Fruit fly (Drosophila melanogaster): ENCODE measurements around the gene CG9547.

CG9547 gene

DNA sequence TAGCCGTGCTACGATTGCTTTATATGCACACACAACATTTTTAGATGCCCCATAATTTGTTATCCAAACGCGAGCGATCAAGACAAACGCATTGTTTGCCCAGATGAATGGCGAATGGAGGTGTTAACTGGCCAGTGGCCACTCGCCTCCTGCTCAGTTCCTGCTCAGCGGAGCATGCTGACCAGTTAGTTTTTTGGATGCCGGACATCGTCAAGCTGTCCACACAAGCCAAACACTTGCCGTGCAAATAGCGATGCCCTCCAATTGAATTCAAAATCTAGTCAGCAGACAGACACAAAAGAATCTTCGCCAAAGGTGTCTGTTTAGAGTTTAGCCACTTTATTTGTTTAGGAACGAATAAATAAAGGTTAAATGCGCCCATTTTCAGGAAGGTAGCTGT is 32.1 kb downstream of the CG9547 start (continued):
- TF ChIP-seq pum (GFP tag; optimal IDR thresholded peaks at IDR 0.05): no peak
- no peak for TF ChIP-seq trh (GFP tag; optimal IDR thresholded peaks at IDR 0.05)
- no peak for TF ChIP-seq CG14965 (GFP tag; optimal IDR thresholded peaks at IDR 0.05; ENCODE audit: borderline replicate concordance)
- TF ChIP-seq kay (GFP tag; optimal IDR thresholded peaks at IDR 0.05): no peak
- TF ChIP-seq fd96Cb (tag; optimal IDR thresholded peaks at IDR 0.05): no peak
- no peak for TF ChIP-seq Atf6 (GFP tag; IDR thresholded peaks at IDR 0.05)
- TF ChIP-seq Bdp1 (GFP tag; optimal IDR thresholded peaks at IDR 0.05): no peak
- no peak for TF ChIP-seq C15 (GFP tag; IDR thresholded peaks at IDR 0.05)
- TF ChIP-seq Vsx1 (GFP tag; optimal IDR thresholded peaks at IDR 0.05): no peak
- TF ChIP-seq CG3838 (GFP tag; optimal IDR thresholded peaks at IDR 0.05): no peak
- no peak for TF ChIP-seq Opbp (GFP tag; IDR thresholded peaks at IDR 0.05; ENCODE audit: partially characterized antibody)
- TF ChIP-seq CG31388 (GFP tag; optimal IDR thresholded peaks at IDR 0.05): no peak
- TF ChIP-seq Oaz (GFP tag; IDR thresholded peaks at IDR 0.05): no peak
- TF ChIP-seq gsb (GFP tag; IDR thresholded peaks at IDR 0.05): no peak
- no peak for TF ChIP-seq cad (GFP tag; optimal IDR thresholded peaks at IDR 0.05)
- TF ChIP-seq Hr39 (optimal IDR thresholded peaks at IDR 0.05): no peak
- peak; percentile 7 for TF ChIP-seq CG2116 (GFP tag; optimal IDR thresholded peaks at IDR 0.05)
- no peak for TF ChIP-seq tgo (GFP tag; IDR thresholded peaks at IDR 0.05)
- TF ChIP-seq bsh (GFP tag; optimal IDR thresholded peaks at IDR 0.05): peak in 1 of 2 experiments; percentile 13
- peak; percentile 10 for TF ChIP-seq dmrt11E (tag; optimal IDR thresholded peaks at IDR 0.05)
- no peak for TF ChIP-seq phol (tag; optimal IDR thresholded peaks at IDR 0.05)
- no peak for TF ChIP-seq Drgx (GFP tag; IDR thresholded peaks at IDR 0.05)
- no peak for TF ChIP-seq gcm (GFP tag; optimal IDR thresholded peaks at IDR 0.05)
- TF ChIP-seq CG12659 (GFP tag; optimal IDR thresholded peaks at IDR 0.05): no peak
- no peak for TF ChIP-seq CG9876 (GFP tag; optimal IDR thresholded peaks at IDR 0.05)
- no peak for TF ChIP-seq tin (GFP tag; optimal IDR thresholded peaks at IDR 0.05)
- no peak for TF ChIP-seq CG5953 (GFP tag; IDR thresholded peaks at IDR 0.05)
- no peak for TF ChIP-seq CG12104 (GFP tag; optimal IDR thresholded peaks at IDR 0.05)
- no peak for TF ChIP-seq CG12744 (GFP tag; optimal IDR thresholded peaks at IDR 0.05)
- TF ChIP-seq wek (GFP tag; optimal IDR thresholded peaks at IDR 0.05): peak; percentile 13
- TF ChIP-seq ase (GFP tag; IDR thresholded peaks at IDR 0.05): 0 out of 3 replicates have a peak, but pooled peaks have one; percentile 12
- no peak for TF ChIP-seq CG8765 (GFP tag; IDR thresholded peaks at IDR 0.05)
- no peak for TF ChIP-seq CG18619 (GFP tag; optimal IDR thresholded peaks at IDR 0.05)
- TF ChIP-seq CG6175 (GFP tag; IDR thresholded peaks at IDR 0.05): no peak
- no peak for TF ChIP-seq run (tag; optimal IDR thresholded peaks at IDR 0.05)
- no peak for TF ChIP-seq crc (GFP tag; optimal IDR thresholded peaks at IDR 0.05)
- TF ChIP-seq cas (GFP tag; IDR thresholded peaks at IDR 0.05): no peak
- TF ChIP-seq Six4 (GFP tag; optimal IDR thresholded peaks at IDR 0.05): no peak
- no peak for TF ChIP-seq CG10267 (tag; optimal IDR thresholded peaks at IDR 0.05)
- TF ChIP-seq croc (GFP tag; conservative IDR thresholded peaks at IDR 0.05): no peak
- no peak for TF ChIP-seq zen (tag; optimal IDR thresholded peaks at IDR 0.05)
- TF ChIP-seq sens-2 (GFP tag; IDR thresholded peaks at IDR 0.05): no peak
- TF ChIP-seq MTF-1 (GFP tag; optimal IDR thresholded peaks at IDR 0.05; ENCODE audit: borderline replicate concordance): no peak
- no peak for TF ChIP-seq ap (GFP tag; IDR thresholded peaks at IDR 0.05)
- TF ChIP-seq CG4360 (GFP tag; IDR thresholded peaks at IDR 0.05): no peak
- no peak for TF ChIP-seq CG15514 (GFP tag; optimal IDR thresholded peaks at IDR 0.05)
- no peak for TF ChIP-seq CG8388 (GFP tag; optimal IDR thresholded peaks at IDR 0.05)
- TF ChIP-seq CG17829 (tag; optimal IDR thresholded peaks at IDR 0.05): no peak
- no peak for TF ChIP-seq shn (GFP tag; optimal IDR thresholded peaks at IDR 0.05)
- no peak for TF ChIP-seq ato (GFP tag; IDR thresholded peaks at IDR 0.05; ENCODE audit: partially characterized antibody)
- peak; percentile 3 for TF ChIP-seq ATbp (GFP tag; optimal IDR thresholded peaks at IDR 0.05)
- no peak for TF ChIP-seq Adf1 (GFP tag; IDR thresholded peaks at IDR 0.05)
- TF ChIP-seq CTCF (GFP tag; optimal IDR thresholded peaks at IDR 0.05): no peak

Measured in whole organism, embryonic.